Fruit fly (Drosophila melanogaster) whole organism, wandering third instar larva: Measurements from ENCODE around the gene Ugt304A1.

ENCODE experiments used
- Abd-B ChIP-seq: fragments of >200 bp; optimal IDR thresholded peaks from 2 replicates; lab custom pipeline; 2017; ENCODE audit warnings: missing biosample characterization, missing genetic modification characterization
- CG32264 ChIP-seq: fragments of 200-800 bp; sonication (Bioruptor generic); optimal IDR thresholded peaks from 2 replicates; lab custom pipeline; 2016; ENCODE audit warnings: missing biosample characterization, missing genetic modification characterization
- CG9705 ChIP-seq: fragments of 200-800 bp; sonication (Bioruptor generic); optimal IDR thresholded peaks from 2 replicates; lab custom pipeline; 2018; ENCODE audit warnings: missing biosample characterization, mild to moderate bottlenecking, missing genetic modification characterization
- Dfd ChIP-seq: fragments of >200 bp; optimal IDR thresholded peaks from 2 replicates; lab custom pipeline; 2017; ENCODE audit warnings: missing biosample characterization, missing genetic modification characterization
- Dif ChIP-seq: fragments of 200-275, 200-300 bp; sonication (Bioruptor generic); optimal IDR thresholded peaks from 2 replicates; lab custom pipeline; 2018; ENCODE audit warnings: missing biosample characterization, missing genetic modification characterization; ENCODE audit not compliant: partially characterized antibody
- GATAd ChIP-seq: sonication (Bioruptor generic); optimal IDR thresholded peaks from 2 replicates; lab custom pipeline; 2016; ENCODE audit warnings: missing biosample characterization, missing genetic modification characterization
- HLH106 ChIP-seq: fragments of 200-800 bp; optimal IDR thresholded peaks from 3 replicates; lab custom pipeline; 2019; ENCODE audit warnings: missing biosample characterization, mild to moderate bottlenecking, missing genetic modification characterization, moderate library complexity
- Hnf4 ChIP-seq: fragments of 200-800 bp; sonication (Bioruptor generic); optimal IDR thresholded peaks from 2 replicates; lab custom pipeline; 2016; ENCODE audit warnings: missing biosample characterization, mild to moderate bottlenecking, missing genetic modification characterization
- Hr78 ChIP-seq: fragments of >200 bp; optimal IDR thresholded peaks from 2 replicates; lab custom pipeline; 2017; ENCODE audit warnings: missing biosample characterization, missing genetic modification characterization
- Hr83 ChIP-seq: fragments of 200-300 bp; sonication (Bioruptor generic); optimal IDR thresholded peaks from 2 replicates; lab custom pipeline; 2016; ENCODE audit warnings: missing biosample characterization, mild to moderate bottlenecking, missing genetic modification characterization, moderate library complexity; ENCODE audit not compliant: poor library complexity, severe bottlenecking
- Jra ChIP-seq: sonication (Bioruptor generic); optimal IDR thresholded peaks from 2 replicates; lab custom pipeline; 2016; ENCODE audit warnings: missing biosample characterization, missing genetic modification characterization
- Mio ChIP-seq: sonication (Bioruptor generic); optimal IDR thresholded peaks from 2 replicates; lab custom pipeline; 2016; ENCODE audit warnings: missing biosample characterization, missing genetic modification characterization
- Myc ChIP-seq: fragments of >200 bp; optimal IDR thresholded peaks from 2 replicates; lab custom pipeline; 2017
- OdsH ChIP-seq: fragments of 200-800 bp; sonication (Bioruptor generic); optimal IDR thresholded peaks from 2 replicates; lab custom pipeline; 2016; ENCODE audit warnings: missing biosample characterization, mild to moderate bottlenecking, missing genetic modification characterization
- Rel ChIP-seq, 2 experiments: fragments of 200-800 bp; sonication (Bioruptor generic) in 1 of 2; optimal IDR thresholded peaks; 2 replicates in 1 of 2; 3 replicates in 1 of 2; lab custom pipeline; 2016 to 2019; ENCODE audit warnings: mild to moderate bottlenecking in 2 of 2, missing biosample characterization in 2 of 2, missing genetic modification characterization in 2 of 2, moderate library complexity in 1 of 2
- Sp1 ChIP-seq: fragments of 200-800 bp; sonication (Bioruptor generic); optimal IDR thresholded peaks from 3 replicates; lab custom pipeline; 2019; ENCODE audit warnings: missing biosample characterization, mild to moderate bottlenecking, missing genetic modification characterization, moderate library complexity
- Vsx2 ChIP-seq: fragments of 200-300, 225-300 bp; sonication (Bioruptor generic); optimal IDR thresholded peaks from 2 replicates; lab custom pipeline; 2018; ENCODE audit warnings: missing biosample characterization, missing genetic modification characterization; ENCODE audit not compliant: partially characterized antibody
- br ChIP-seq: fragments of 200-800 bp; sonication (Bioruptor generic); optimal IDR thresholded peaks from 2 replicates; lab custom pipeline; 2016; ENCODE audit warnings: missing biosample characterization, missing genetic modification characterization
- dl ChIP-seq, 2 experiments: fragments of 175-275, 200-275 bp in 1 of 2; fragments of 200-275 bp in 1 of 2; sonication (Bioruptor generic); optimal IDR thresholded peaks; lab custom pipeline; 2018; ENCODE audit warnings: mild to moderate bottlenecking in 2 of 2, missing biosample characterization in 2 of 2, missing genetic modification characterization in 2 of 2, moderate library complexity in 2 of 2; ENCODE audit not compliant: partially characterized antibody in 2 of 2, insufficient read depth in 1 of 2
- dmrt93B ChIP-seq: fragments of 200-800 bp; sonication (Bioruptor generic); optimal IDR thresholded peaks from 2 replicates; lab custom pipeline; 2018; ENCODE audit warnings: missing biosample characterization, mild to moderate bottlenecking, missing genetic modification characterization
- dsf ChIP-seq: sonication (Bioruptor generic); optimal IDR thresholded peaks from 2 replicates; lab custom pipeline; 2016; ENCODE audit warnings: missing biosample characterization, missing genetic modification characterization, borderline replicate concordance
- ey ChIP-seq: fragments of 200-800 bp; sonication (Bioruptor generic); optimal IDR thresholded peaks from 2 replicates; lab custom pipeline; 2016; ENCODE audit warnings: missing biosample characterization, missing genetic modification characterization
- foxo ChIP-seq, 2 experiments: fragments of 200-800 bp; sonication (Bioruptor generic); optimal IDR thresholded peaks; 2 replicates in 1 of 2; 3 replicates in 1 of 2; lab custom pipeline; 2016 to 2017; ENCODE audit warnings: missing biosample characterization in 2 of 2, missing genetic modification characterization in 2 of 2
- fru ChIP-seq: fragments of 200-800 bp; sonication (Bioruptor generic); optimal IDR thresholded peaks from 3 replicates; lab custom pipeline; 2016; ENCODE audit warnings: missing biosample characterization, mild to moderate bottlenecking, missing genetic modification characterization
- h ChIP-seq: fragments of 200-800 bp; sonication (Bioruptor generic); optimal IDR thresholded peaks from 3 replicates; lab custom pipeline; 2016; ENCODE audit warnings: missing biosample characterization, mild to moderate bottlenecking, missing genetic modification characterization
- jim ChIP-seq: fragments of 175-275, 200-325 bp; sonication (Bioruptor generic); optimal IDR thresholded peaks from 2 replicates; lab custom pipeline; 2016; ENCODE audit warnings: missing biosample characterization, mild to moderate bottlenecking, missing genetic modification characterization
- lola ChIP-seq: fragments of >200 bp; optimal IDR thresholded peaks from 2 replicates; lab custom pipeline; 2017; ENCODE audit warnings: missing biosample characterization, missing genetic modification characterization
- pan ChIP-seq: fragments of >200 bp; optimal IDR thresholded peaks from 2 replicates; lab custom pipeline; 2017
- psq ChIP-seq: fragments of 200-800 bp; sonication (Bioruptor generic); optimal IDR thresholded peaks from 3 replicates; lab custom pipeline; 2017; ENCODE audit warnings: missing biosample characterization, mild to moderate bottlenecking, missing genetic modification characterization, moderate library complexity
- rgr ChIP-seq: fragments of 200-800 bp; sonication (Bioruptor generic); optimal IDR thresholded peaks from 3 replicates; lab custom pipeline; 2016; ENCODE audit warnings: missing biosample characterization, mild to moderate bottlenecking, missing genetic modification characterization
- sage ChIP-seq: fragments of 200-800 bp; sonication (Bioruptor generic); optimal IDR thresholded peaks from 2 replicates; lab custom pipeline; 2016; ENCODE audit warnings: missing biosample characterization, mild to moderate bottlenecking, missing genetic modification characterization
- sv ChIP-seq: fragments of 200-800 bp; sonication (Bioruptor generic); optimal IDR thresholded peaks from 3 replicates; lab custom pipeline; 2016; ENCODE audit warnings: missing biosample characterization, missing genetic modification characterization
- tai ChIP-seq: sonication (Bioruptor generic); optimal IDR thresholded peaks from 2 replicates; lab custom pipeline; 2016; ENCODE audit warnings: missing biosample characterization, missing genetic modification characterization
- usp ChIP-seq: fragments of >200 bp; optimal IDR thresholded peaks from 2 replicates; lab custom pipeline; 2017; ENCODE audit warnings: missing biosample characterization, missing genetic modification characterization
- woc ChIP-seq: sonication (Bioruptor generic); optimal IDR thresholded peaks from 2 replicates; lab custom pipeline; 2016; ENCODE audit warnings: missing biosample characterization, mild to moderate bottlenecking, missing genetic modification characterization

Gene Ugt304A1

DNA sequence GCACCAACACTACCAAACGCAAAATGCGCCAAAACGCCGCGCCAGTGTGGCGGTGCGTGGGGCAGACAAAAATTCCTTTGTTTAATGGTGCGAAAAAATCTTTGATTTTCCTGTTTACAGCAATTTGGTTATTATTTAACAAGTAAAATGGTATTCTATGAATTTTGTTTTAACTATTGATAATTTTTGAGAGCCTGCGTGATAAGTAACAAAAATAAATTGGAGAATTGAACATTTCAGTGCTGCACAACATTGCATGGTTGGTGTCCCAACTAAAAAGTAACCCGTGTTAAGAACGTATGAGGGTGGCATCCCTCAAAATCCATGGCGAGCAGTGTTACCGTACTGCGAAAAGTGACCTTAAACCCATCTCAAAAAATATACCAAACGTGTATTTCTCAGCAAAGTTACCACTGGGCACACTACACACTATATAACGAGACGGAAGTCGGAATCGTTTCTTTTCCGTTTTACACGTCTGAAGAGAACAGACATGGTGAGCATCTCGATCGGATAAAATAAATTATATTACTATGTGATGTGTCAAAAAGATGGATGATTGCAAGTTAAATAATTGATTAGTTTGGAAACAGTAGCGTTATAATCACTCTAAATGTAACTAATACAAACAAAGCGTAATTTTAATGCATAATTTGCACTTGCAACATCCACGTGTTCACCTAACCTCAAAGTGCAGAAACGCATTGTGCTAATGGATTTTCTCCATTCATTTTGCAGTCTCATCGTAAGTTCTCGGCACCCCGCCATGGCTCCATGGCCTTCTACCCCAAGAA, 46.4 kb upstream of the Ugt304A1 start, which contains the start of the genes CG6693 and RpL3 (continued):
- TF ChIP-seq psq (GFP tag; lab: Kevin White, UChicago) (peak; percentile 46), Hr83 (GFP tag; lab: Kevin White, UChicago) (peak; percentile 90), foxo (GFP tag; optimal IDR thresholded peaks at IDR 0.05; lab: Kevin White, UChicago) (peak in 1 of 2 experiments; percentile 61), jim (no peak)

- TF ChIP-seq Hr83 (GFP tag; lab: Kevin White, UChicago) = peak; percentile 46
- TF ChIP-seq woc (GFP tag; lab: Kevin White, UChicago) = peak; percentile 64
- no peak for TF ChIP-seq Rel (GFP tag; optimal IDR thresholded peaks at IDR 0.05; lab: Kevin White, UChicago)
- no peak for TF ChIP-seq Rel (tag; optimal IDR thresholded peaks at IDR 0.05; lab: Kevin White, UChicago)
- TF ChIP-seq pan (lab: Kevin White, UChicago) = no peak
- peak; percentile 8 for TF ChIP-seq h (GFP tag; lab: Kevin White, UChicago)
- no peak for TF ChIP-seq GATAd (GFP tag; lab: Kevin White, UChicago)
- no peak for TF ChIP-seq usp (GFP tag; lab: Kevin White, UChicago)
Observed at dm6 chr3R:11219883-11220282, 44.7 kb upstream of the Ugt304A1 start, which contains the start of gene CG6689. CG6689 (minus strand) TSS chr3R:11220064.

- TF ChIP-seq psq (GFP tag; lab: Kevin White, UChicago) (peak; percentile 63), tai (no peak), Dfd (GFP tag; lab: Kevin White, UChicago) (no peak), Abd-B (GFP tag; lab: Kevin White, UChicago) (no peak), Hr78 (GFP tag; lab: Kevin White, UChicago) (no peak), usp (GFP tag; lab: Kevin White, UChicago) (no peak), Hnf4 (GFP tag; lab: Kevin White, UChicago) (peak; percentile 52), Hr83 (GFP tag; lab: Kevin White, UChicago) (peak; percentile 93), pan (lab: Kevin White, UChicago) (no peak), foxo (GFP tag; optimal IDR thresholded peaks at IDR 0.05; lab: Kevin White, UChicago) (peak in 1 of 2 experiments; percentile 78), dl (GFP tag; optimal IDR thresholded peaks at IDR 0.05; lab: Kevin White, UChicago; ENCODE audit: insufficient read depth in 1 of 2, partially characterized antibody in 2 of 2) (no peak), HLH106 (peak; percentile 83), Dif (GFP tag; lab: Kevin White, UChicago) (peak; percentile 52), dsf (peak; percentile 18), OdsH (peak; percentile 82), h (GFP tag; lab: Kevin White, UChicago) (peak; percentile 89), Myc (lab: Kevin White, UChicago) (peak; percentile 60), jim (no peak), CG9705 (peak; percentile 91), rgr (GFP tag; lab: Kevin White, UChicago) (peak; percentile 93), Vsx2 (GFP tag; lab: Kevin White, UChicago) (peak; percentile 95), lola (no peak), CG32264 (peak; percentile 56), br (peak; percentile 88), ey (GFP tag; lab: Kevin White, UChicago) (peak; percentile 69), woc (GFP tag; lab: Kevin White, UChicago) (peak; percentile 12), dmrt93B (GFP tag; lab: Kevin White, UChicago) (peak; percentile 95), sv (peak; percentile 82), Sp1 (GFP tag; lab: Kevin White, UChicago) (peak; percentile 89), sage (GFP tag; lab: Kevin White, UChicago) (no peak), fru (peak; percentile 83), Jra (GFP tag; lab: Kevin White, UChicago) (peak; percentile 78), Rel (GFP tag; optimal IDR thresholded peaks at IDR 0.05; lab: Kevin White, UChicago) (no peak), Rel (tag; optimal IDR thresholded peaks at IDR 0.05; lab: Kevin White, UChicago) (peak; percentile 61), GATAd (GFP tag; lab: Kevin White, UChicago) (no peak), Mio (GFP tag; lab: Kevin White, UChicago) (peak; percentile 77)
- TF ChIP-seq, all 38 proteins: peak for 24
Observed at dm6 chr3R:11216156-11216630, 41.0 kb upstream of the Ugt304A1 start, which contains the start of the genes RpS25 and CG4820. RpS25 (minus strand) TSS chr3R:11216287. CG4820 (plus strand) TSS chr3R:11216535.
